Worm (Caenorhabditis elegans): ENCODE data around the gene idpc-7.

idpc-7 gene

ce11 chrV:9629114-9629513 is 10.3 kb upstream of the idpc-7 start, which contains the start of gene idpc-3:
TSS of gene idpc-3 (minus strand) at chrV:9629214.
- TF ChIP-seq ztf-4 (tag; optimal IDR thresholded peaks at IDR 0.05) = no peak
- no peak for TF ChIP-seq nhr-129 (tag; optimal IDR thresholded peaks at IDR 0.05)
- TF ChIP-seq nhr-12 (tag; optimal IDR thresholded peaks at IDR 0.05) = no peak
- no peak for TF ChIP-seq mbf-1 (tag; optimal IDR thresholded peaks at IDR 0.05)
- TF ChIP-seq nhr-25 (tag; optimal IDR thresholded peaks at IDR 0.05) = no peak
- TF ChIP-seq unc-55 (GFP tag; optimal IDR thresholded peaks at IDR 0.05) = no peak
- TF ChIP-seq crh-2 (tag; optimal IDR thresholded peaks at IDR 0.05) = no peak
- no peak for TF ChIP-seq unc-62 (GFP tag; optimal IDR thresholded peaks at IDR 0.05)
- no peak for TF ChIP-seq fos-1 (tag; optimal IDR thresholded peaks at IDR 0.05)
- no peak for TF ChIP-seq ceh-82 (tag; optimal IDR thresholded peaks at IDR 0.05)
- TF ChIP-seq R02D3.7 (tag; optimal IDR thresholded peaks at IDR 0.05) = no peak
- no peak for TF ChIP-seq lsy-2 (tag; optimal IDR thresholded peaks at IDR 0.05)
- no peak for TF ChIP-seq Y55F3AM.14 (GFP tag; optimal IDR thresholded peaks at IDR 0.05)
- no peak for TF ChIP-seq nhr-23 (tag; optimal IDR thresholded peaks at IDR 0.05)
- TF ChIP-seq elt-1 (tag; optimal IDR thresholded peaks at IDR 0.05) = no peak
- no peak for TF ChIP-seq ZK546.5 (tag; optimal IDR thresholded peaks at IDR 0.05)
- TF ChIP-seq lin-13 (GFP tag; optimal IDR thresholded peaks at IDR 0.05) = no peak
- no peak for TF ChIP-seq ama-1 (optimal IDR thresholded peaks at IDR 0.05)

DNA sequence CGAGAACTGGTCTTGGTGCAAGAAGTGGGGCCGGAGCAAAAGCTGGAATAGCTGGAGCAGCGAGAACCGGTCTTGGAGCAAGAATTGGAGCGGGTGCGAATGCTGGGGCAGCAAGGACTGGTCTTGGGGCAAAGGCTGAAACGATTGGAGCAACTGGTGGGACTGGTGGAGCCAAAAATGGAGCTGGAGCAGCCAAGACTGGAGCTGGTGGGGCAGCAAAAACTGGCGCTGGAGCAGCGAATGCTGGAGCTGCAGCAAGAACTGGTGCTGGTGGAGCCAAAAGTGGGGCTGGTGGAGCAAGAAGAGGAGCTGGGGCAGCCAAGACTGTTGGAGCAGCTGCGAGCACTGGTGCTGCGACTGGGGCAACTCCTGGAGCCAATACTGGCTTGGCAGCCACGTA is 9.8 kb upstream of the idpc-7 start:
- TF ChIP-seq skn-1 (tag; optimal IDR thresholded peaks at IDR 0.05) (no peak), mbf-1 (tag; optimal IDR thresholded peaks at IDR 0.05) (no peak), crh-2 (tag; optimal IDR thresholded peaks at IDR 0.05) (no peak), nhr-11 (tag; optimal IDR thresholded peaks at IDR 0.05) (no peak), mab-5 (tag; optimal IDR thresholded peaks at IDR 0.05) (no peak), nhr-25 (tag; optimal IDR thresholded peaks at IDR 0.05) (no peak), elt-1 (tag; optimal IDR thresholded peaks at IDR 0.05) (no peak), nhr-10 (tag; optimal IDR thresholded peaks at IDR 0.05) (no peak), ztf-1 (GFP tag; conservative IDR thresholded peaks at IDR 0.05) (no peak), nhr-77 (tag; optimal IDR thresholded peaks at IDR 0.05) (no peak)

DNA sequence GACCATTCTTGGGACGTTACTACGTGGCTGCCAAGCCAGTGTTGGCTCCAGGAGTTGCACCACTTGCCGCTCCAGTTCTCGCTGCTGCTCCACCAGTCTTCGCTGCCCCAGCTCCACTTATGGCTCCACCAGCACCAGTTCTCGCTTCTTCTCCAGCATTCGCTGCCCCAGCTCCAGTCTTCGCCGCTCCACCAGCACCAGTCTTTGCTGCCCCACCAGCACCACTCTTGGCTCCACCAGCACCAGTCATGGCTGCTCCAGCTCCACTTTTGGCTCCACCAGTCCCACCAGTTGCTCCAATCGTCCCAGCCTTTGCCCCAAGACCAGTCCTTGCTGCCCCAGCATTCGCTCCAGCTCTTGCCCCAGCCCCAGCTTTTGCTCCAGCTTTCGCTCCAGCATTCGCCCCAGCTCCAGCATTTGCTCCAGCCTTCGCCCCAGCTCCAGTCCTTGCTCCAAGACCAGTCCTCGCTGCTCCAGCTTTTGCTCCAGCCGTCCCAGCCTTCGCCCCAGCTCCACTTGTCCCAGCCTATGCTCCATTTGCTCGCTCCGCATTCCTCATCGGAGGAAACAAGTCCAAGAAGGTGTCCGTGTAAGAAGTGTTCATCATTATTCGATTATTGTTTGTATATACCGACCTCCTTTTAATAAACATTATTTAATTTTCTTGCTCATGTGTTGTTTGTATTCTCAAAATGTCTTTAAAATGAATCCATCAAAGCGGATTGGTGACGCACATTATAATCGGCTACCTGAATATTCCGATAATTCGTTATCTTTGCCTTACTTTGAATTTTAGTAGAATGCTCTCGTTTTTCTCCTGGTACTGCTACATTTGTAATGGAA is 7.0 kb upstream of the idpc-7 start, which contains the start of gene T06E4.7:
Gene T06E4.7 (plus strand): TSS at position 793 of the 843 bp plus-strand sequence.
- no peak for TF ChIP-seq mdl-1 (tag; optimal IDR thresholded peaks at IDR 0.05)
- no peak for TF ChIP-seq lin-11 (tag; optimal IDR thresholded peaks at IDR 0.05)
- TF ChIP-seq nhr-237 (tag; optimal IDR thresholded peaks at IDR 0.05) = no peak
- no peak for TF ChIP-seq egl-27 (tag; optimal IDR thresholded peaks at IDR 0.05)
- TF ChIP-seq mbf-1 (tag; optimal IDR thresholded peaks at IDR 0.05) = no peak
- no peak for TF ChIP-seq ztf-4 (tag; optimal IDR thresholded peaks at IDR 0.05)
- TF ChIP-seq ZK546.5 (tag; optimal IDR thresholded peaks at IDR 0.05) = no peak
- no peak for TF ChIP-seq unc-62 (GFP tag; optimal IDR thresholded peaks at IDR 0.05)
- no peak for TF ChIP-seq Y55F3AM.14 (GFP tag; optimal IDR thresholded peaks at IDR 0.05)
- TF ChIP-seq mab-5 (tag; optimal IDR thresholded peaks at IDR 0.05) = no peak
- TF ChIP-seq lsy-2 (tag; optimal IDR thresholded peaks at IDR 0.05) = no peak
- no peak for TF ChIP-seq nhr-25 (tag; optimal IDR thresholded peaks at IDR 0.05)
- TF ChIP-seq sem-4 (tag; optimal IDR thresholded peaks at IDR 0.05) = no peak

DNA sequence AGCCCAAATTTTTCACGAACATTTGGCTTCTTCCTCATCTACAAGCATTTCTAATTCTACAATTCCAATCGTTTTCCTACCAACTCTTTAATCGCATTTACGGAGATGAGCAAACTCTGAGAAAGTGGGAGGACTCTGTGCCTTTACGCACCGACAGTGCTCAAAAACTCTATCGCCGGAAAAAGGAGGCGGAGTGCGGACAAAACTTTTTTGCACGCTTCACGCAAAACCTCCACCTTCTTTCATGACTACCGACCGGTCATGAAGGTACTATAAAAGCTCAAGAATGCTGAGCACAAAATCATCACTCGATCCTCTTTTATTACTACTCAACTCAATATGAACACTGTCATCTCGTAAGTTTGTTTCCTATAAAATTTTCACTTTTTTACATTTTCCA is 6.3 kb upstream of the idpc-7 start, which contains the start of gene idpc-4:
Gene idpc-4 (plus strand): TSS at position 301 of the 400 bp plus-strand sequence.
- TF ChIP-seq ztf-1 (GFP tag; conservative IDR thresholded peaks at IDR 0.05) (no peak), C34F6.9 (tag; optimal IDR thresholded peaks at IDR 0.05) (no peak), ZK546.5 (tag; optimal IDR thresholded peaks at IDR 0.05) (no peak), mab-5 (tag; optimal IDR thresholded peaks at IDR 0.05) (no peak), nhr-12 (tag; optimal IDR thresholded peaks at IDR 0.05) (no peak), sem-4 (tag; optimal IDR thresholded peaks at IDR 0.05) (no peak), nhr-10 (tag; optimal IDR thresholded peaks at IDR 0.05) (no peak), mdl-1 (tag; optimal IDR thresholded peaks at IDR 0.05) (no peak), unc-62 (GFP tag; optimal IDR thresholded peaks at IDR 0.05) (no peak), sma-3 (GFP tag; optimal IDR thresholded peaks at IDR 0.05) (no peak), zag-1 (tag; optimal IDR thresholded peaks at IDR 0.05) (no peak), fos-1 (tag; optimal IDR thresholded peaks at IDR 0.05) (no peak), peb-1 (tag; optimal IDR thresholded peaks at IDR 0.05) (no peak), nhr-129 (tag; optimal IDR thresholded peaks at IDR 0.05) (no peak), snpc-4 (tag; optimal IDR thresholded peaks at IDR 0.05) (no peak), mbf-1 (tag; optimal IDR thresholded peaks at IDR 0.05) (no peak), dmd-4 (tag; optimal IDR thresholded peaks at IDR 0.05) (no peak)
